In genomic region chr3R:6244035-6244434, dm6 we compare ENCODE assay signal across 4 fruit fly cellular contexts.
TF ChIP-seq lines count a peak whose summit lies in the region.

No protein-coding gene starts in this region.

- no peak for TF ChIP-seq CTCF in whole organism, embryonic (GFP tag; optimal IDR thresholded peaks at IDR 0.05; lab: Kevin White, UChicago)

TF ChIP-seq in whole organism, 6 proteins besides CTCF, POLR2A, EP300 and RAD21:
- TF ChIP-seq usp (GFP tag; optimal IDR thresholded peaks at IDR 0.05; lab: Kevin White, UChicago) (no peak), psq (optimal IDR thresholded peaks at IDR 0.05; lab: Kevin White, UChicago) (no peak), CG8478 (optimal IDR thresholded peaks at IDR 0.05; lab: Kevin White, UChicago) (no peak), Dll (optimal IDR thresholded peaks at IDR 0.05; lab: Kevin White, UChicago) (peak; percentile 59)

TF ChIP-seq in whole organism, embryonic, 481 proteins besides CTCF, POLR2A, EP300 and RAD21:
- no peak for TF ChIP-seq gsb (GFP tag; IDR thresholded peaks at IDR 0.05; lab: Robert Waterston, UW)
- TF ChIP-seq CG4854 (GFP tag; optimal IDR thresholded peaks at IDR 0.05; lab: Kevin White, UChicago): no peak
- TF ChIP-seq Blimp-1 (GFP tag; optimal IDR thresholded peaks at IDR 0.05; lab: Kevin White, UChicago): peak; percentile 57
- peak; percentile 36 for TF ChIP-seq Med (GFP tag; lab: Kevin White, UChicago)
- TF ChIP-seq wdn (GFP tag; IDR thresholded peaks at IDR 0.05; lab: Robert Waterston, UW): no peak
- TF ChIP-seq ranshi (GFP tag; IDR thresholded peaks at IDR 0.05; lab: Robert Waterston, UW): no peak
- no peak for TF ChIP-seq Camta (GFP tag; optimal IDR thresholded peaks at IDR 0.05; lab: Kevin White, UChicago)
- TF ChIP-seq dm (GFP tag; optimal IDR thresholded peaks at IDR 0.05; lab: Kevin White, UChicago): no peak
- TF ChIP-seq ato (GFP tag; IDR thresholded peaks at IDR 0.05; lab: Robert Waterston, UW; ENCODE audit: partially characterized antibody): no peak
- TF ChIP-seq vvl (GFP tag; IDR thresholded peaks at IDR 0.05; lab: Robert Waterston, UW): peak; percentile 12; the same call in 1 of the 2 replicates
- no peak for TF ChIP-seq h (optimal IDR thresholded peaks at IDR 0.05; lab: Kevin White, UChicago)
- TF ChIP-seq D19A (tag; optimal IDR thresholded peaks at IDR 0.05; lab: Kevin White, UChicago): no peak
- TF ChIP-seq zfh1 (GFP tag; IDR thresholded peaks at IDR 0.05; lab: Robert Waterston, UW): no peak
- TF ChIP-seq wek (GFP tag; optimal IDR thresholded peaks at IDR 0.05; lab: Kevin White, UChicago): no peak
- no peak for TF ChIP-seq disco-r (GFP tag; optimal IDR thresholded peaks at IDR 0.05; lab: Kevin White, UChicago)

TF ChIP-seq in whole organism, prepupa, 60 proteins besides CTCF, POLR2A, EP300 and RAD21:
- TF ChIP-seq Blimp-1 (GFP tag; optimal IDR thresholded peaks at IDR 0.05; lab: Kevin White, UChicago) (peak; percentile 97), CG3919 (GFP tag; optimal IDR thresholded peaks at IDR 0.05; lab: Kevin White, UChicago) (no peak), CG6854 (GFP tag; optimal IDR thresholded peaks at IDR 0.05; lab: Kevin White, UChicago) (peak; percentile 55)

TF ChIP-seq in whole organism, pupa, 21 proteins besides CTCF, POLR2A, EP300 and RAD21:
- TF ChIP-seq Snoo (tag; optimal IDR thresholded peaks at IDR 0.05; lab: Kevin White, UChicago): peak; percentile 29
- no peak for TF ChIP-seq Pif1A (GFP tag; optimal IDR thresholded peaks at IDR 0.05; lab: Kevin White, UChicago)
- no peak for TF ChIP-seq Pif1B (GFP tag; optimal IDR thresholded peaks at IDR 0.05; lab: Kevin White, UChicago)
